Worm (Caenorhabditis elegans) whole organism, L1 larva: ENCODE results near the gene glb-29.

ENCODE experiments used
- C34B4.2 ChIP-seq: sonication (generic microtip); optimal IDR thresholded peaks from 2 replicates; lab custom pipeline; 2017; ENCODE audit warnings: mild to moderate bottlenecking, missing genetic modification characterization, missing compliant biosample characterization
- F16B12.6 ChIP-seq: fragments of 150-350 bp; optimal IDR thresholded peaks from 2 replicates; lab custom pipeline; 2014; ENCODE audit warnings: missing biosample characterization, missing genetic modification characterization
- Y116A8C.19 ChIP-seq: sonication (generic microtip); optimal IDR thresholded peaks from 2 replicates; lab custom pipeline; 2016; ENCODE audit warnings: missing compliant biosample characterization, missing genetic modification characterization, borderline replicate concordance
- alr-1 ChIP-seq: fragments of 200-800 bp; sonication (Bioruptor generic); optimal IDR thresholded peaks from 2 replicates; lab custom pipeline; 2018; ENCODE audit warnings: borderline replicate concordance, mild to moderate bottlenecking, missing genetic modification characterization, missing compliant biosample characterization
- ama-1 ChIP-seq: fragments of 150-350 bp; optimal IDR thresholded peaks from 2 replicates; lab custom pipeline; 2014
- blmp-1 ChIP-seq: fragments of 150-350 bp; optimal IDR thresholded peaks from 2 replicates; lab custom pipeline; 2014; ENCODE audit warnings: missing biosample characterization, missing genetic modification characterization
- ceh-63 ChIP-seq: fragments of 200-800 bp; sonication (Bioruptor generic); optimal IDR thresholded peaks from 2 replicates; lab custom pipeline; 2018; ENCODE audit warnings: mild to moderate bottlenecking, missing genetic modification characterization, missing compliant biosample characterization
- ceh-82 ChIP-seq, 3 experiments: fragments of 150-350 bp in 1 of 3; sonication (generic microtip) in 2 of 3; optimal IDR thresholded peaks; 2 replicates each; lab custom pipeline; 2014 to 2017; ENCODE audit warnings: missing biosample characterization in 3 of 3, missing genetic modification characterization in 3 of 3
- ces-1 ChIP-seq: fragments of 150-350 bp; optimal IDR thresholded peaks from 2 replicates; lab custom pipeline; 2014; ENCODE audit warnings: missing biosample characterization, missing genetic modification reagents, missing genetic modification characterization
- dpl-1 ChIP-seq, 3 experiments: fragments of 150-350 bp in 2 of 3; sonication (generic microtip) in 1 of 3; optimal IDR thresholded peaks; 2 replicates each; lab custom pipeline; 2014 to 2017; ENCODE audit warnings: missing biosample characterization in 3 of 3, missing genetic modification characterization in 3 of 3, missing genetic modification reagents in 3 of 3
- dsc-1 ChIP-seq: sonication (generic microtip); optimal IDR thresholded peaks from 2 replicates; lab custom pipeline; 2016; ENCODE audit warnings: mild to moderate bottlenecking, missing genetic modification characterization, missing compliant biosample characterization
- efl-1 ChIP-seq, 4 experiments: fragments of 150-350 bp; optimal IDR thresholded peaks in 3 of 4; peaks in 1 of 4; 1 replicate in 1 of 4; 2 replicates in 3 of 4; lab custom pipeline; 2014; ENCODE audit warnings: missing biosample characterization in 2 of 4, missing genetic modification characterization in 2 of 4, missing genetic modification reagents in 2 of 4
- efl-3 ChIP-seq: fragments of 200-800 bp; sonication (Bioruptor generic); optimal IDR thresholded peaks from 2 replicates; lab custom pipeline; 2018; ENCODE audit warnings: mild to moderate bottlenecking, missing genetic modification characterization, missing compliant biosample characterization
- egl-27 ChIP-seq, 2 experiments: fragments of 150-350 bp in 1 of 2; sonication (generic microtip); optimal IDR thresholded peaks; 3 replicates each; lab custom pipeline; 2017 to 2018; ENCODE audit warnings: missing biosample characterization in 2 of 2, missing genetic modification characterization in 2 of 2, missing genetic modification reagents in 2 of 2
- elt-2 ChIP-seq: sonication (generic microtip); optimal IDR thresholded peaks from 2 replicates; lab custom pipeline; 2016; ENCODE audit warnings: missing genetic modification characterization, mild to moderate bottlenecking, inconsistent platforms, missing compliant biosample characterization, missing genetic modification reagents
- elt-3 ChIP-seq, 6 experiments: fragments of 150-350 bp in 1 of 6; sonication (generic microtip); optimal IDR thresholded peaks; 2 replicates each; lab custom pipeline; 2017 to 2018; ENCODE audit warnings: missing biosample characterization in 6 of 6, missing genetic modification characterization in 6 of 6, inconsistent platforms in 1 of 6
- ets-5 ChIP-seq: fragments of 200-800 bp; sonication (Bioruptor generic); IDR thresholded peaks from 2 replicates; pipeline ENCODE4 v1.3.6; 2022; ENCODE audit warnings: missing genetic modification characterization, missing compliant biosample characterization
- fkh-10 ChIP-seq: sonication (generic microtip); optimal IDR thresholded peaks from 2 replicates; lab custom pipeline; 2017; ENCODE audit warnings: missing biosample characterization, missing genetic modification reagents, missing genetic modification characterization
- fkh-8 ChIP-seq: sonication (generic microtip); optimal IDR thresholded peaks from 2 replicates; lab custom pipeline; 2016; ENCODE audit warnings: mild to moderate bottlenecking, missing genetic modification characterization, missing compliant biosample characterization
- fos-1 ChIP-seq: fragments of 150-350 bp; optimal IDR thresholded peaks from 2 replicates; lab custom pipeline; 2014; ENCODE audit warnings: missing biosample characterization, missing genetic modification characterization
- hlh-17 ChIP-seq: fragments of 200-800 bp; sonication (Bioruptor generic); optimal IDR thresholded peaks from 2 replicates; lab custom pipeline; 2018; ENCODE audit warnings: missing genetic modification characterization, mild to moderate bottlenecking, missing compliant biosample characterization, moderate library complexity, borderline replicate concordance
- hpl-2 ChIP-seq: fragments of 150-350 bp; optimal IDR thresholded peaks from 2 replicates; lab custom pipeline; 2014; ENCODE audit warnings: missing biosample characterization, missing genetic modification reagents, missing genetic modification characterization
- irx-1 ChIP-seq: sonication (generic microtip); optimal IDR thresholded peaks from 2 replicates; lab custom pipeline; 2016; ENCODE audit warnings: missing genetic modification characterization, missing compliant biosample characterization
- lin-39 ChIP-seq: fragments of 150-350 bp; optimal IDR thresholded peaks from 2 replicates; lab custom pipeline; 2014; ENCODE audit warnings: missing biosample characterization, missing genetic modification reagents, missing genetic modification characterization
- lsy-2 ChIP-seq, 2 experiments: fragments of 150-350 bp; optimal IDR thresholded peaks; 2 replicates each; lab custom pipeline; 2014; ENCODE audit warnings: missing biosample characterization in 2 of 2, missing genetic modification characterization in 2 of 2
- nhr-11 ChIP-seq: fragments of 150-350 bp; optimal IDR thresholded peaks from 2 replicates; lab custom pipeline; 2014; ENCODE audit warnings: missing biosample characterization, missing genetic modification characterization
- nhr-20 ChIP-seq: sonication (generic microtip); optimal IDR thresholded peaks from 2 replicates; lab custom pipeline; 2016; ENCODE audit warnings: mild to moderate bottlenecking, missing genetic modification characterization, missing compliant biosample characterization
- nhr-28 ChIP-seq: fragments of 150-350 bp; optimal IDR thresholded peaks from 2 replicates; lab custom pipeline; 2014; ENCODE audit warnings: missing biosample characterization, missing genetic modification characterization
- nhr-47 ChIP-seq: sonication (generic microtip); optimal IDR thresholded peaks from 2 replicates; lab custom pipeline; 2016; ENCODE audit warnings: mild to moderate bottlenecking, missing genetic modification characterization, moderate library complexity, missing compliant biosample characterization
- nhr-71 ChIP-seq: sonication (generic microtip); optimal IDR thresholded peaks from 2 replicates; lab custom pipeline; 2016; ENCODE audit warnings: mild to moderate bottlenecking, missing genetic modification characterization, moderate library complexity, missing compliant biosample characterization
- nhr-76 ChIP-seq: sonication (generic microtip); optimal IDR thresholded peaks from 2 replicates; lab custom pipeline; 2017; ENCODE audit warnings: missing biosample characterization, missing genetic modification characterization
- nhr-77 ChIP-seq: fragments of 150-350 bp; optimal IDR thresholded peaks from 2 replicates; lab custom pipeline; 2014; ENCODE audit warnings: missing biosample characterization, missing genetic modification characterization
- nhr-84 ChIP-seq: sonication (generic microtip); optimal IDR thresholded peaks from 2 replicates; lab custom pipeline; 2017; ENCODE audit warnings: missing biosample characterization, missing genetic modification characterization
- nhr-90 ChIP-seq: sonication (generic microtip); optimal IDR thresholded peaks from 2 replicates; lab custom pipeline; 2016; ENCODE audit warnings: mild to moderate bottlenecking, missing genetic modification characterization, missing compliant biosample characterization; ENCODE audit not compliant: poor library complexity
- pag-3 ChIP-seq: sonication (generic microtip); optimal IDR thresholded peaks from 2 replicates; lab custom pipeline; 2017; ENCODE audit warnings: missing genetic modification characterization, mild to moderate bottlenecking, missing compliant biosample characterization, antibody characterized with exemption, borderline replicate concordance; ENCODE audit not compliant: insufficient read depth
- rnt-1 ChIP-seq: sonication (generic microtip); optimal IDR thresholded peaks from 2 replicates; lab custom pipeline; 2016; ENCODE audit warnings: mild to moderate bottlenecking, missing genetic modification characterization, moderate library complexity, missing compliant biosample characterization
- snpc-4 ChIP-seq: fragments of 150-350 bp; optimal IDR thresholded peaks from 2 replicates; lab custom pipeline; 2014; ENCODE audit warnings: missing biosample characterization, missing genetic modification characterization
- snu-23 ChIP-seq: sonication (generic microtip); optimal IDR thresholded peaks from 2 replicates; lab custom pipeline; 2016; ENCODE audit warnings: missing genetic modification characterization, missing compliant biosample characterization
- sox-4 ChIP-seq: sonication (generic microtip); optimal IDR thresholded peaks from 2 replicates; lab custom pipeline; 2016; ENCODE audit warnings: missing genetic modification characterization, missing compliant biosample characterization
- swsn-7 ChIP-seq: sonication (generic microtip); optimal IDR thresholded peaks from 2 replicates; lab custom pipeline; 2016; ENCODE audit warnings: missing genetic modification characterization, missing compliant biosample characterization
- tlp-1 ChIP-seq: fragments of 150-350 bp; optimal IDR thresholded peaks from 2 replicates; lab custom pipeline; 2014; ENCODE audit warnings: missing biosample characterization, missing genetic modification characterization
- unc-130 ChIP-seq: fragments of 150-350 bp; optimal IDR thresholded peaks from 2 replicates; lab custom pipeline; 2017; ENCODE audit warnings: missing biosample characterization, missing genetic modification characterization, inconsistent platforms
- unc-30 ChIP-seq: sonication (generic microtip); optimal IDR thresholded peaks from 2 replicates; lab custom pipeline; 2017; ENCODE audit warnings: missing biosample characterization, missing genetic modification characterization
- unc-62 ChIP-seq: fragments of 150-350 bp; optimal IDR thresholded peaks from 2 replicates; lab custom pipeline; 2014; ENCODE audit warnings: missing biosample characterization, missing genetic modification reagents, missing genetic modification characterization
- unc-98 ChIP-seq: fragments of 200-800 bp; sonication (Bioruptor generic); IDR thresholded peaks from 2 replicates; pipeline ENCODE4 v1.3.6; 2022; ENCODE audit warnings: missing genetic modification characterization, missing compliant biosample characterization
- vab-15 ChIP-seq: sonication (generic microtip); optimal IDR thresholded peaks from 2 replicates; lab custom pipeline; 2017; ENCODE audit warnings: missing genotype, mild to moderate bottlenecking, missing genetic modification characterization, missing compliant biosample characterization
- zag-1 ChIP-seq: fragments of 150-350 bp; optimal IDR thresholded peaks from 2 replicates; lab custom pipeline; 2014; ENCODE audit warnings: missing biosample characterization, missing genetic modification characterization
- ztf-11 ChIP-seq, 2 experiments: sonication (generic microtip); optimal IDR thresholded peaks; 2 replicates each; lab custom pipeline; 2016 to 2017; ENCODE audit warnings: missing genetic modification characterization in 2 of 2, missing biosample characterization in 1 of 2, missing compliant biosample characterization in 1 of 2
- ztf-4 ChIP-seq: fragments of 150-350 bp; optimal IDR thresholded peaks from 2 replicates; lab custom pipeline; 2014; ENCODE audit warnings: missing biosample characterization, missing genetic modification characterization

Gene glb-29

DNA sequence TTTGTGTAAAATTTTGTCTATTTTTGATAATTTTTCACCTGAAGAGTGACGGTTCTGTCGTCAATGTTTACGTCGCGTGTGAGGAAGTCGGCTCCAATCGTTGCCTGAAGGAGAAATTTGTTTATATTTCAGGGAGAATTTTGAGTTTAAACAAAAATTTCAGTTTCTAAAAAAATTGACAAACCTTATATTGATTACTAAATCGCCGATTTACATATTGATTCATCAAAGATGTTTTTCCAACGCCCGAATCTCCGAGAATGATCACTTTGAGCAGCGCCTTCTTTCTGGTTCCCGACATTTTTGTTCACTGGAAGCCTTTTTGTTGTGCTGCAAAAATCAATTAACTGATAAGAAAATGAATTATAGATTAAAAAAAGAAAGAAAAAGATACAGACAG, 42.3 kb upstream of the glb-29 start, which contains the start of gene rab-7:
TSS of gene rab-7 (minus strand) at position 330 of the 400 bp plus-strand sequence.
- TF ChIP-seq efl-1 (optimal IDR thresholded peaks at IDR 0.05; lab: Kevin White, UChicago): no peak
- TF ChIP-seq efl-1 (GFP tag; optimal IDR thresholded peaks at IDR 0.05 in 1 of 2; lab: Kevin White, UChicago): peak in 1 of 2 experiments; percentile 92
- TF ChIP-seq sox-4 (tag; lab: Kevin White, UChicago): no peak
- peak; percentile 6 for TF ChIP-seq dsc-1 (tag; lab: Kevin White, UChicago)
- no peak for TF ChIP-seq ztf-4
- TF ChIP-seq unc-30 (tag; lab: Kevin White, UChicago): no peak
- no peak for TF ChIP-seq unc-62
- TF ChIP-seq elt-2 (tag; lab: Kevin White, UChicago): peak; percentile 54
- no peak for TF ChIP-seq nhr-20 (tag; lab: Kevin White, UChicago)
- TF ChIP-seq efl-3 (GFP tag; lab: Kevin White, UChicago): no peak
- TF ChIP-seq snu-23: no peak
- peak in 1 of 2 experiments; percentile 2 for TF ChIP-seq lsy-2 (tag; optimal IDR thresholded peaks at IDR 0.05; lab: Kevin White, UChicago)
- no peak for TF ChIP-seq nhr-28 (tag; lab: Kevin White, UChicago)
- no peak for TF ChIP-seq fos-1 (tag; lab: Kevin White, UChicago)
- TF ChIP-seq nhr-71: peak; percentile 32
- no peak for TF ChIP-seq dpl-1 (GFP tag; optimal IDR thresholded peaks at IDR 0.05; lab: Kevin White, UChicago)
- TF ChIP-seq nhr-47 (tag; lab: Kevin White, UChicago): peak; percentile 10
- no peak for TF ChIP-seq ces-1 (GFP tag; lab: Kevin White, UChicago)
- no peak for TF ChIP-seq snpc-4 (tag; lab: Kevin White, UChicago)
- no peak for TF ChIP-seq alr-1 (tag; lab: Kevin White, UChicago)
- TF ChIP-seq ama-1 (lab: Kevin White, UChicago): peak; percentile 73
- no peak for TF ChIP-seq nhr-11 (tag; lab: Kevin White, UChicago)
- TF ChIP-seq C34B4.2 (tag; lab: Kevin White, UChicago): no peak
- no peak for TF ChIP-seq zag-1 (tag; lab: Kevin White, UChicago)
- TF ChIP-seq tlp-1 (tag; lab: Kevin White, UChicago): no peak
- TF ChIP-seq unc-98: no peak
- TF ChIP-seq, all 84 proteins: peak for 7

DNA sequence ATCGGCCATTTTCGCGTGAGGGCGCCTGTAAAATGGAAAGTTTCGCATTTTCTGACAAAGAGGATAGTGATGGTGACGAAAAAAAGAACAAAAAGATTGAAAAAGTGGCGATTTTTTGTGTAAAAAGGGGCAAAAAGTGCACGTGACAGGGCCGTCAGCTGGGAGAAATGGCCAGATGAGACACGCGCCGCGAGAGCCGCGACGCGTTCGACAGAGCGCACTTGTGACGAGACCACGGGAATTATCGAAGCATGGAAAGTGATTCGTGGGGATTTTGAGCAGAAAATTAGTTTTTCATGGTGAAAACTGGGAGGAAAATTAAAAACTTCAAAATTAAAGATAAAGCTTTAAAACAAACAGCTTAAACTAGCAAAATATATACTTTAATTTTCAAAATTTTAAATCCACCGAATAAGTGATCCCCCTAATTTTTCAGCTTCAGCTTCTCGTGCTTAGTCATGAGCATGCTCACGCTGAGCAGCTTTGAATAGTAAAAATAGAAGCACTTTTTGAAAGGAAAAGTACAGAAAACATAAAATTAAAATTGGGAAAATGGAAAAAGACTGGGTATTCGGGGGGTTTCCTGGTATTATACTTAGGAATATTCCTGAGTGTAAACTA, 41.3 kb upstream of the glb-29 start, which contains the start of gene W03C9.5:
TSS of gene W03C9.5 (minus strand) at position 38 of the 621 bp plus-strand sequence.
- TF ChIP-seq Y116A8C.19 (tag; lab: Kevin White, UChicago): no peak
- peak; percentile 96 for TF ChIP-seq nhr-47 (tag; lab: Kevin White, UChicago)
- no peak for TF ChIP-seq ceh-63 (GFP tag; lab: Kevin White, UChicago)
- TF ChIP-seq nhr-77: peak; percentile 90
- TF ChIP-seq nhr-76 (tag; lab: Kevin White, UChicago): no peak
- peak; percentile 58 for TF ChIP-seq fkh-10 (GFP tag; lab: Kevin White, UChicago)
- peak; percentile 92 for TF ChIP-seq swsn-7 (tag; lab: Kevin White, UChicago)
- peak; percentile 92 to 96 for TF ChIP-seq lsy-2 (tag; optimal IDR thresholded peaks at IDR 0.05; lab: Kevin White, UChicago)
- no peak for TF ChIP-seq efl-3 (GFP tag; lab: Kevin White, UChicago)
- TF ChIP-seq lin-39 (tag; lab: Kevin White, UChicago): no peak
- TF ChIP-seq hlh-17 (GFP tag; lab: Kevin White, UChicago): no peak
- TF ChIP-seq snu-23: peak; percentile 98
- peak; percentile 96 for TF ChIP-seq rnt-1 (tag; lab: Kevin White, UChicago)
- TF ChIP-seq F16B12.6 (tag; lab: Kevin White, UChicago): peak; percentile 60
- peak; percentile 90 to 98 (median 91) for TF ChIP-seq ceh-82 (tag; optimal IDR thresholded peaks at IDR 0.05; lab: Kevin White, UChicago)
- TF ChIP-seq fkh-8 (tag; lab: Kevin White, UChicago): peak; percentile 99
- peak; percentile 97 for TF ChIP-seq vab-15 (tag; lab: Kevin White, UChicago)
- TF ChIP-seq ztf-11 (tag; optimal IDR thresholded peaks at IDR 0.05; lab: Kevin White, UChicago): peak in 1 of 2 experiments; percentile 91
- peak in 3 of 6 experiments; percentile 36 to 88 (median 82) for TF ChIP-seq elt-3 (tag; optimal IDR thresholded peaks at IDR 0.05; lab: Kevin White, UChicago)
- peak; percentile 3 to 31 for TF ChIP-seq egl-27 (tag; optimal IDR thresholded peaks at IDR 0.05; lab: Kevin White, UChicago)
- TF ChIP-seq nhr-90 (tag; lab: Kevin White, UChicago): peak; percentile 94
- TF ChIP-seq unc-130 (tag; lab: Kevin White, UChicago): peak; percentile 87
- TF ChIP-seq pag-3 (tag; lab: Kevin White, UChicago): peak; percentile 70
- peak; percentile 84 to 85 (median 85) for TF ChIP-seq dpl-1 (GFP tag; optimal IDR thresholded peaks at IDR 0.05; lab: Kevin White, UChicago)
- TF ChIP-seq ets-5 (GFP tag; lab: Robert Waterston, UW): no peak
- peak; percentile 75 for TF ChIP-seq irx-1 (tag; lab: Kevin White, UChicago)
- TF ChIP-seq blmp-1 (tag; lab: Kevin White, UChicago): peak; percentile 77
- TF ChIP-seq nhr-84 (tag; lab: Kevin White, UChicago): peak; percentile 51
- peak; percentile 82 for TF ChIP-seq hpl-2 (GFP tag; lab: Kevin White, UChicago)
